Fruit fly (Drosophila melanogaster) whole organism, embryonic: ENCODE results near the gene Scamp.

Source experiments
- Antp ChIP-seq: fragments of 200-800 bp; sonication (Bioruptor generic); optimal IDR thresholded peaks from 3 replicates; lab custom pipeline; 2016; ENCODE audit warnings: missing biosample characterization, missing genetic modification characterization
- CG10366 ChIP-seq: fragments of 200-800 bp; sonication (Bioruptor generic); IDR thresholded peaks from 2 replicates; pipeline ENCODE4 v1.3.6; 2022; ENCODE audit warnings: missing biosample characterization, missing genetic modification characterization
- CG10543 ChIP-seq: fragments of 200-800 bp; sonication (Bioruptor generic); optimal IDR thresholded peaks from 3 replicates; lab custom pipeline; 2017; ENCODE audit warnings: missing biosample characterization, mild to moderate bottlenecking, missing genetic modification characterization, moderate library complexity
- CG12104 ChIP-seq: fragments of 200-800 bp; sonication (Bioruptor generic); optimal IDR thresholded peaks from 3 replicates; lab custom pipeline; 2016; ENCODE audit warnings: missing biosample characterization, missing genetic modification characterization
- CG12744 ChIP-seq: fragments of 200-800 bp; sonication (Bioruptor generic); optimal IDR thresholded peaks from 2 replicates; lab custom pipeline; 2016; ENCODE audit warnings: missing biosample characterization, missing genetic modification characterization
- CG15514 ChIP-seq: fragments of 200-800 bp; sonication (Bioruptor generic); optimal IDR thresholded peaks from 3 replicates; lab custom pipeline; 2017; ENCODE audit warnings: missing biosample characterization, missing genetic modification characterization, mild to moderate bottlenecking, moderate library complexity, missing genetic modification reagents
- CG16863 ChIP-seq: fragments of 200-800 bp; sonication (Bioruptor generic); optimal IDR thresholded peaks from 3 replicates; lab custom pipeline; 2016; ENCODE audit warnings: missing biosample characterization, missing genetic modification characterization
- CG18599 ChIP-seq: fragments of 200-800 bp; sonication (Bioruptor generic); optimal IDR thresholded peaks from 3 replicates; lab custom pipeline; 2017; ENCODE audit warnings: missing biosample characterization, missing genetic modification characterization, mild to moderate bottlenecking, moderate library complexity, missing genetic modification reagents
- CG2202 ChIP-seq: fragments of 200-800 bp; sonication (Bioruptor generic); optimal IDR thresholded peaks from 2 replicates; lab custom pipeline; 2018; ENCODE audit warnings: missing biosample characterization, mild to moderate bottlenecking, missing genetic modification characterization
- CG3163 ChIP-seq: fragments of 200-800 bp; sonication (Bioruptor generic); optimal IDR thresholded peaks from 3 replicates; lab custom pipeline; 2016; ENCODE audit warnings: missing biosample characterization, missing genetic modification characterization
- CG32532 ChIP-seq: fragments of 200-800 bp; sonication (Bioruptor generic); IDR thresholded peaks from 2 replicates; pipeline ENCODE4 v1.3.6; 2022; ENCODE audit warnings: missing biosample characterization, missing genetic modification characterization
- CG33213 ChIP-seq: fragments of 200-800 bp; sonication (Bioruptor generic); optimal IDR thresholded peaks from 3 replicates; lab custom pipeline; 2016; ENCODE audit warnings: missing biosample characterization, missing genetic modification characterization
- CG4282 ChIP-seq: fragments of 200-800 bp; sonication (Bioruptor generic); optimal IDR thresholded peaks from 2 replicates; lab custom pipeline; 2016; ENCODE audit warnings: missing biosample characterization, missing genetic modification characterization
- CG4404 ChIP-seq: fragments of 200-800 bp; sonication (Bioruptor generic); IDR thresholded peaks from 2 replicates; pipeline ENCODE4 v1.3.6; 2022; ENCODE audit warnings: missing biosample characterization, missing genetic modification characterization
- CG4820 ChIP-seq: fragments of 200-800 bp; sonication (Bioruptor generic); optimal IDR thresholded peaks from 3 replicates; lab custom pipeline; 2016; ENCODE audit warnings: missing biosample characterization, missing genetic modification characterization
- CG5180 ChIP-seq: fragments of 200-800 bp; sonication (Bioruptor generic); optimal IDR thresholded peaks from 3 replicates; lab custom pipeline; 2017; ENCODE audit warnings: missing biosample characterization, missing genetic modification characterization, mild to moderate bottlenecking, moderate library complexity, missing genetic modification reagents
- CG6854 ChIP-seq: fragments of 200-800 bp; sonication (Bioruptor generic); optimal IDR thresholded peaks from 3 replicates; lab custom pipeline; 2017; ENCODE audit warnings: missing biosample characterization, mild to moderate bottlenecking, missing genetic modification characterization
- CG9437 ChIP-seq: fragments of 200-800 bp; sonication (Bioruptor generic); optimal IDR thresholded peaks from 2 replicates; lab custom pipeline; 2018; ENCODE audit warnings: missing biosample characterization, mild to moderate bottlenecking, missing genetic modification characterization
- CkIIα-i1 ChIP-seq: fragments of 200-800 bp; sonication (Bioruptor generic); IDR thresholded peaks from 2 replicates; pipeline ENCODE4 v1.3.6; 2022; ENCODE audit warnings: missing biosample characterization, missing genetic modification characterization
- CoRest ChIP-seq: fragments of 200-800 bp; sonication (Bioruptor generic); optimal IDR thresholded peaks from 3 replicates; lab custom pipeline; 2018; ENCODE audit warnings: missing biosample characterization, mild to moderate bottlenecking, missing genetic modification characterization, moderate library complexity
- GATAe ChIP-seq: fragments of 200-800 bp; sonication (Bioruptor generic); conservative IDR thresholded peaks from 2 replicates; pipeline ENCODE4 v1.3.6; 2022; ENCODE audit warnings: missing biosample characterization, missing genetic modification characterization
- Hand ChIP-seq: fragments of 200-800 bp; sonication (Bioruptor generic); optimal IDR thresholded peaks from 2 replicates; lab custom pipeline; 2017; ENCODE audit warnings: mild to moderate bottlenecking, missing biosample characterization, missing genetic modification reagents, missing genetic modification characterization
- Hr3 ChIP-seq: fragments of 200-800 bp; sonication (Bioruptor generic); optimal IDR thresholded peaks from 3 replicates; lab custom pipeline; 2016; ENCODE audit warnings: missing biosample characterization, missing genetic modification characterization
- Lim3 ChIP-seq: fragments of 200-800 bp; sonication (Bioruptor generic); IDR thresholded peaks from 2 replicates; pipeline ENCODE4 v1.3.6; 2022; ENCODE audit warnings: missing biosample characterization, missing genetic modification characterization
- Max ChIP-seq: fragments of 200-800 bp; sonication (Bioruptor generic); optimal IDR thresholded peaks from 2 replicates; lab custom pipeline; 2016; ENCODE audit warnings: missing biosample characterization, mild to moderate bottlenecking, missing genetic modification characterization
- NC2α ChIP-seq: fragments of 200-800 bp; sonication (Bioruptor generic); optimal IDR thresholded peaks from 2 replicates; lab custom pipeline; 2016; ENCODE audit warnings: missing biosample characterization, missing genetic modification characterization
- Nf-YB ChIP-seq: fragments of 200-800 bp; sonication (Bioruptor generic); optimal IDR thresholded peaks from 3 replicates; lab custom pipeline; 2019; ENCODE audit warnings: missing biosample characterization, mild to moderate bottlenecking, missing genetic modification characterization, moderate library complexity
- Pdp1 ChIP-seq, 2 experiments: fragments of 200-800 bp; sonication (Bioruptor generic); optimal IDR thresholded peaks; 3 replicates each; lab custom pipeline; 2016; ENCODE audit warnings: missing biosample characterization in 2 of 2, missing genetic modification characterization in 2 of 2, mild to moderate bottlenecking in 1 of 2, moderate library complexity in 1 of 2
- Sry-δ ChIP-seq: fragments of 200-800 bp; sonication (Bioruptor generic); optimal IDR thresholded peaks from 2 replicates; lab custom pipeline; 2016; ENCODE audit warnings: missing biosample characterization, missing genetic modification characterization
- al ChIP-seq: fragments of 200-800 bp; sonication (Bioruptor generic); IDR thresholded peaks from 2 replicates; pipeline ENCODE4 v1.3.6; 2022; ENCODE audit warnings: missing biosample characterization, missing genetic modification characterization
- bigmax ChIP-seq: fragments of 200-800 bp; sonication (Bioruptor generic); optimal IDR thresholded peaks from 2 replicates; lab custom pipeline; 2018; ENCODE audit warnings: missing biosample characterization, mild to moderate bottlenecking, missing genetic modification characterization
- cas ChIP-seq: fragments of 200-800 bp; sonication (Bioruptor generic); IDR thresholded peaks from 2 replicates; pipeline ENCODE4 v1.3.6; 2022; ENCODE audit warnings: missing biosample characterization, missing genetic modification characterization
- caup ChIP-seq: fragments of 200-800 bp; sonication (Bioruptor generic); optimal IDR thresholded peaks from 3 replicates; lab custom pipeline; 2017; ENCODE audit warnings: missing biosample characterization, mild to moderate bottlenecking, missing genetic modification characterization, moderate library complexity; ENCODE audit not compliant: severe bottlenecking
- chn ChIP-seq: fragments of 200-800 bp; sonication (Bioruptor generic); optimal IDR thresholded peaks from 2 replicates; lab custom pipeline; 2016; ENCODE audit warnings: missing biosample characterization, missing genetic modification characterization
- croc ChIP-seq: fragments of 200-800 bp; sonication (Bioruptor generic); conservative IDR thresholded peaks from 3 replicates; pipeline ENCODE4 v1.3.6; 2022; ENCODE audit warnings: missing biosample characterization, missing genetic modification characterization
- en ChIP-seq: fragments of 200-800 bp; sonication (Bioruptor generic); optimal IDR thresholded peaks from 2 replicates; lab custom pipeline; 2016; ENCODE audit warnings: missing biosample characterization, missing genetic modification characterization
- ewg ChIP-seq: fragments of 200-800 bp; sonication (Bioruptor generic); optimal IDR thresholded peaks from 3 replicates; lab custom pipeline; 2017; ENCODE audit warnings: mild to moderate bottlenecking, missing biosample characterization, missing genetic modification reagents, missing genetic modification characterization
- gcm2 ChIP-seq: fragments of 200-800 bp; sonication (Bioruptor generic); optimal IDR thresholded peaks from 2 replicates; lab custom pipeline; 2016; ENCODE audit warnings: missing biosample characterization, missing genetic modification characterization
- grau ChIP-seq: fragments of 200-800 bp; optimal IDR thresholded peaks from 3 replicates; lab custom pipeline; 2019; ENCODE audit warnings: missing biosample characterization, mild to moderate bottlenecking, missing genetic modification characterization, moderate library complexity
- inv ChIP-seq: fragments of 200-800 bp; sonication (Bioruptor generic); IDR thresholded peaks from 2 replicates; pipeline ENCODE4 v1.3.6; 2022; ENCODE audit warnings: missing biosample characterization, missing genetic modification characterization; ENCODE audit not compliant: partially characterized antibody
- lilli ChIP-seq: fragments of 200-800 bp; sonication (Bioruptor generic); optimal IDR thresholded peaks from 3 replicates; lab custom pipeline; 2016; ENCODE audit warnings: missing biosample characterization, missing genetic modification characterization
- mld ChIP-seq: fragments of 200-800 bp; sonication (Bioruptor generic); IDR thresholded peaks from 3 replicates; pipeline ENCODE4 v1.3.6; 2022; ENCODE audit warnings: missing biosample characterization, missing genetic modification characterization; ENCODE audit not compliant: partially characterized antibody
- ro ChIP-seq: fragments of 200-800 bp; sonication (Bioruptor generic); IDR thresholded peaks from 2 replicates; pipeline ENCODE4 v1.3.6; 2022; ENCODE audit warnings: missing biosample characterization, missing genetic modification characterization
- run ChIP-seq: fragments of 200-800 bp; sonication (Bioruptor generic); optimal IDR thresholded peaks from 3 replicates; lab custom pipeline; 2018; ENCODE audit warnings: missing biosample characterization, mild to moderate bottlenecking, missing genetic modification characterization
- schlank ChIP-seq: fragments of 200-800 bp; sonication (Bioruptor generic); optimal IDR thresholded peaks from 2 replicates; lab custom pipeline; 2018; ENCODE audit warnings: missing biosample characterization, mild to moderate bottlenecking, missing genetic modification characterization
- sisA ChIP-seq: fragments of 200-800 bp; sonication (Bioruptor generic); IDR thresholded peaks from 2 replicates; pipeline ENCODE4 v1.3.6; 2022; ENCODE audit warnings: missing biosample characterization, missing genetic modification characterization
- tin ChIP-seq: fragments of 200-800 bp; sonication (Bioruptor generic); optimal IDR thresholded peaks from 3 replicates; lab custom pipeline; 2016; ENCODE audit warnings: missing biosample characterization, missing genetic modification characterization
- ttk ChIP-seq: fragments of 200-800 bp; sonication (Bioruptor generic); IDR thresholded peaks from 2 replicates; pipeline ENCODE4 v2.1.2; 2022; ENCODE audit warnings: missing biosample characterization, missing genetic modification characterization
- tx ChIP-seq: fragments of 200-800 bp; sonication (Bioruptor generic); optimal IDR thresholded peaks from 2 replicates; lab custom pipeline; 2016; ENCODE audit warnings: missing biosample characterization, missing genetic modification characterization
- vnd ChIP-seq: fragments of 200-800 bp; sonication (Bioruptor generic); IDR thresholded peaks from 3 replicates; pipeline ENCODE4 v1.3.6; 2022; ENCODE audit warnings: missing biosample characterization, missing genetic modification characterization; ENCODE audit not compliant: partially characterized antibody

Gene Scamp

DNA sequence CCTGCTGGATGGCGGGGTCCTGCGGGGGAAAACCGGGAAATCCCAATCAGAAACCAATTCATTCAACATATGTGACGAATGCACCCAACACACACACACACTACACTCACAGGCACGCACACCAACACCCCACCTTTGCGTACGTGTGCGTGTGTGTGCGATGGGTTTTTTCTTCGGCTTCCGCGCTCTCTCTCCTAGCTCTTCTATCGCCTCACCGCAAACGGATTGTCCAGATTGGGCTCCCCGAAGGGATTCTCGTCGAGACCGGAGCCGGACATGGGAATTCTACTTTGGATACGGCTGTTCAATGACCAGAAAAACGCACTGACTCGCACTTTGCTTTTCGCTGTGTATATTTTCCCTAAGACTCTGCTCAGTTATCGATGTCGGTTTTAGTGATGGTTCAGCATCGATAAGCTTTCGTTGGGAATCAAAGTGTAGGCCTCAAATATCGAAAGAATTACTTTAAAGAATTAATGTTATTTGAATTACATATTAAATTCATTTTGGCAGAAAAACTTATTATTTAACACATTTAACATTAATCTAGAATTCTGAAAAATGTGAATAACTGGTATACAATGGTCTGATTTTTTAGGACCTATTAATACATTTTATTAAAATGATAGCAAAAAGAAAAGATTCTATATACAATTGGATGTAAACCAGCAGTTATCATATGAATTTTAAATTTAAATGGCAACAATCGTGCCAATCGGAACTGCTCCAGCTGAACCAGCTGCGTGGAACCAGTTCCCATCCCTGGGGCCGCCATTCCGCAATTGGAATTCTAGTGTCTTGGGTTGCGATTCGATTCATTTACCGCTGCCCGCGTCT, at the start of gene Scamp, which contains the start of gene Ahcy (continued):
- TF ChIP-seq CG2202 (tag; lab: Kevin White, UChicago) (no peak), Lim3 (no peak), run (tag; lab: Kevin White, UChicago) (no peak), tin (GFP tag; lab: Kevin White, UChicago) (no peak), gcm2 (GFP tag; lab: Kevin White, UChicago) (no peak), bigmax (GFP tag; lab: Kevin White, UChicago) (no peak), CG4282 (no peak), Pdp1 (GFP tag; optimal IDR thresholded peaks at IDR 0.05; lab: Kevin White, UChicago) (no peak), CG33213 (GFP tag; lab: Kevin White, UChicago) (no peak), CG4404 (GFP tag; lab: Robert Waterston, UW) (no peak), ttk (GFP tag; lab: Robert Waterston, UW) (no peak), Antp (GFP tag; lab: Kevin White, UChicago) (no peak), CG4820 (no peak), sisA (GFP tag; lab: Robert Waterston, UW) (no peak), Nf-YB (GFP tag; lab: Kevin White, UChicago) (no peak), Hand (GFP tag; lab: Kevin White, UChicago) (no peak), CG9437 (GFP tag; lab: Kevin White, UChicago) (peak; percentile 14), mld (GFP tag; lab: Robert Waterston, UW) (no peak), CG16863 (GFP tag; lab: Kevin White, UChicago) (no peak), schlank (tag; lab: Kevin White, UChicago) (no peak), ro (GFP tag; lab: Robert Waterston, UW) (no peak), Max (GFP tag; lab: Kevin White, UChicago) (no peak), chn (no peak), grau (tag; lab: Kevin White, UChicago) (peak; percentile 12), tx (GFP tag; lab: Kevin White, UChicago) (no peak), Hr3 (no peak), al (GFP tag; lab: Robert Waterston, UW) (no peak), CG10366 (GFP tag; lab: Robert Waterston, UW) (no peak), CoRest (tag; lab: Kevin White, UChicago) (peak; percentile 35), CkIIα-i1 (no peak), CG12104 (GFP tag; lab: Kevin White, UChicago) (no peak), cas (GFP tag; lab: Robert Waterston, UW) (no peak), Sry-δ (GFP tag; lab: Kevin White, UChicago) (peak; percentile 80), lilli (GFP tag; lab: Kevin White, UChicago) (peak; percentile 38), en (no peak), CG12744 (GFP tag; lab: Kevin White, UChicago) (no peak), CG5180 (GFP tag; lab: Kevin White, UChicago) (no peak), NC2α (no peak), caup (GFP tag; lab: Kevin White, UChicago) (no peak), croc (GFP tag; lab: Robert Waterston, UW) (no peak), CG32532 (no peak), vnd (peak; percentile 47; the same call in 1 of the 3 replicates), GATAe (GFP tag; lab: Robert Waterston, UW) (no peak), CG10543 (GFP tag; lab: Kevin White, UChicago) (peak; percentile 13), inv (GFP tag; lab: Robert Waterston, UW) (peak; percentile 44; the same call in 1 of the 2 replicates), CG6854 (GFP tag; lab: Kevin White, UChicago) (no peak), ewg (GFP tag; lab: Kevin White, UChicago) (no peak), CG3163 (GFP tag; lab: Kevin White, UChicago) (no peak), CG15514 (GFP tag; lab: Kevin White, UChicago) (peak; percentile 99), CG18599 (GFP tag; lab: Kevin White, UChicago) (no peak)
